Worm (Caenorhabditis elegans) whole organism, L1 larva: ENCODE measurements around the gene sdz-18.

Source experiments
- C16A3.4 ChIP-seq: fragments of 150-350 bp; optimal IDR thresholded peaks from 2 replicates; lab custom pipeline; 2014; ENCODE audit warnings: missing biosample characterization, missing genetic modification characterization
- aha-1 ChIP-seq: fragments of 150-350 bp; optimal IDR thresholded peaks from 2 replicates; lab custom pipeline; 2014; ENCODE audit warnings: missing biosample characterization, missing genetic modification characterization
- ama-1 ChIP-seq: fragments of 150-350 bp; optimal IDR thresholded peaks from 2 replicates; lab custom pipeline; 2014
- ceh-8 ChIP-seq: fragments of 200-800 bp; sonication (Bioruptor generic); optimal IDR thresholded peaks from 2 replicates; lab custom pipeline; 2018; ENCODE audit warnings: mild to moderate bottlenecking, missing genetic modification characterization, moderate library complexity, missing compliant biosample characterization
- efl-1 ChIP-seq, 4 experiments: fragments of 150-350 bp; optimal IDR thresholded peaks in 3 of 4; peaks in 1 of 4; 1 replicate in 1 of 4; 2 replicates in 3 of 4; lab custom pipeline; 2014; ENCODE audit warnings: missing biosample characterization in 2 of 4, missing genetic modification characterization in 2 of 4, missing genetic modification reagents in 2 of 4
- egl-27 ChIP-seq, 2 experiments: fragments of 150-350 bp in 1 of 2; sonication (generic microtip); optimal IDR thresholded peaks; 3 replicates each; lab custom pipeline; 2017 to 2018; ENCODE audit warnings: missing biosample characterization in 2 of 2, missing genetic modification characterization in 2 of 2, missing genetic modification reagents in 2 of 2
- elt-2 ChIP-seq: sonication (generic microtip); optimal IDR thresholded peaks from 2 replicates; lab custom pipeline; 2016; ENCODE audit warnings: missing genetic modification characterization, mild to moderate bottlenecking, inconsistent platforms, missing compliant biosample characterization, missing genetic modification reagents
- elt-3 ChIP-seq, 6 experiments: fragments of 150-350 bp in 1 of 6; sonication (generic microtip); optimal IDR thresholded peaks; 2 replicates each; lab custom pipeline; 2017 to 2018; ENCODE audit warnings: missing biosample characterization in 6 of 6, missing genetic modification characterization in 6 of 6, inconsistent platforms in 1 of 6
- fkh-10 ChIP-seq: sonication (generic microtip); optimal IDR thresholded peaks from 2 replicates; lab custom pipeline; 2017; ENCODE audit warnings: missing biosample characterization, missing genetic modification reagents, missing genetic modification characterization
- fkh-4 ChIP-seq: sonication (generic microtip); optimal IDR thresholded peaks from 2 replicates; lab custom pipeline; 2016; ENCODE audit warnings: missing compliant biosample characterization, missing genetic modification characterization, borderline replicate concordance
- fkh-8 ChIP-seq: sonication (generic microtip); optimal IDR thresholded peaks from 2 replicates; lab custom pipeline; 2016; ENCODE audit warnings: mild to moderate bottlenecking, missing genetic modification characterization, missing compliant biosample characterization
- fos-1 ChIP-seq: fragments of 150-350 bp; optimal IDR thresholded peaks from 2 replicates; lab custom pipeline; 2014; ENCODE audit warnings: missing biosample characterization, missing genetic modification characterization
- hlh-17 ChIP-seq: fragments of 200-800 bp; sonication (Bioruptor generic); optimal IDR thresholded peaks from 2 replicates; lab custom pipeline; 2018; ENCODE audit warnings: missing genetic modification characterization, mild to moderate bottlenecking, missing compliant biosample characterization, moderate library complexity, borderline replicate concordance
- hlh-4 ChIP-seq: sonication (generic microtip); optimal IDR thresholded peaks from 2 replicates; lab custom pipeline; 2016; ENCODE audit warnings: mild to moderate bottlenecking, missing genetic modification characterization, missing compliant biosample characterization
- isw-1 ChIP-seq: fragments of 200-800 bp; sonication (Bioruptor generic); IDR thresholded peaks from 2 replicates; pipeline ENCODE4 v1.3.6; 2022; ENCODE audit warnings: missing genetic modification characterization, missing compliant biosample characterization
- jun-1 ChIP-seq: fragments of 150-350 bp; optimal IDR thresholded peaks from 2 replicates; lab custom pipeline; 2014; ENCODE audit warnings: missing biosample characterization, missing genetic modification reagents, missing genetic modification characterization
- lin-13 ChIP-seq: fragments of 150-350 bp; optimal IDR thresholded peaks from 2 replicates; lab custom pipeline; 2014; ENCODE audit warnings: missing biosample characterization, missing genetic modification reagents, missing genetic modification characterization
- lin-14 ChIP-seq: fragments of 200-800 bp; sonication (Bioruptor generic); optimal IDR thresholded peaks from 2 replicates; lab custom pipeline; 2018; ENCODE audit warnings: mild to moderate bottlenecking, missing genetic modification characterization, moderate library complexity, missing compliant biosample characterization
- lin-35 ChIP-seq, 2 experiments: fragments of 150-350 bp; optimal IDR thresholded peaks; 2 replicates each; lab custom pipeline; 2014; ENCODE audit warnings: missing biosample characterization in 2 of 2, missing genetic modification characterization in 2 of 2, missing genetic modification reagents in 2 of 2
- lin-39 ChIP-seq: fragments of 150-350 bp; optimal IDR thresholded peaks from 2 replicates; lab custom pipeline; 2014; ENCODE audit warnings: missing biosample characterization, missing genetic modification reagents, missing genetic modification characterization
- mdl-1 ChIP-seq, 2 experiments: fragments of 150-350 bp; optimal IDR thresholded peaks; 2 replicates each; lab custom pipeline; 2014 to 2017; ENCODE audit warnings: missing biosample characterization in 2 of 2, missing genetic modification characterization in 2 of 2, inconsistent platforms in 1 of 2
- mef-2 ChIP-seq: fragments of 150-350 bp; optimal IDR thresholded peaks from 2 replicates; lab custom pipeline; 2014; ENCODE audit warnings: missing biosample characterization, missing genetic modification characterization
- nhr-12 ChIP-seq: sonication (generic microtip); optimal IDR thresholded peaks from 2 replicates; lab custom pipeline; 2017; ENCODE audit warnings: missing biosample characterization, missing genetic modification characterization
- nhr-237 ChIP-seq: fragments of 150-350 bp; optimal IDR thresholded peaks from 2 replicates; lab custom pipeline; 2014; ENCODE audit warnings: missing biosample characterization, missing genetic modification characterization
- nhr-28 ChIP-seq: fragments of 150-350 bp; optimal IDR thresholded peaks from 2 replicates; lab custom pipeline; 2014; ENCODE audit warnings: missing biosample characterization, missing genetic modification characterization
- nhr-76 ChIP-seq: sonication (generic microtip); optimal IDR thresholded peaks from 2 replicates; lab custom pipeline; 2017; ENCODE audit warnings: missing biosample characterization, missing genetic modification characterization
- nhr-84 ChIP-seq: sonication (generic microtip); optimal IDR thresholded peaks from 2 replicates; lab custom pipeline; 2017; ENCODE audit warnings: missing biosample characterization, missing genetic modification characterization
- nhr-90 ChIP-seq: sonication (generic microtip); optimal IDR thresholded peaks from 2 replicates; lab custom pipeline; 2016; ENCODE audit warnings: mild to moderate bottlenecking, missing genetic modification characterization, missing compliant biosample characterization; ENCODE audit not compliant: poor library complexity
- pax-3 ChIP-seq: fragments of 200-800 bp; sonication (Bioruptor generic); optimal IDR thresholded peaks from 2 replicates; lab custom pipeline; 2018; ENCODE audit warnings: mild to moderate bottlenecking, missing genetic modification characterization, moderate library complexity, missing compliant biosample characterization
- pqm-1 ChIP-seq: sonication (generic microtip); optimal IDR thresholded peaks from 3 replicates; lab custom pipeline; 2017; ENCODE audit warnings: missing biosample characterization, missing genetic modification characterization
- skn-1 ChIP-seq: fragments of 150-350 bp; optimal IDR thresholded peaks from 2 replicates; lab custom pipeline; 2014; ENCODE audit warnings: missing biosample characterization, missing genetic modification characterization
- sup-37 ChIP-seq: fragments of 200-800 bp; sonication (Bioruptor generic); optimal IDR thresholded peaks from 2 replicates; lab custom pipeline; 2018; ENCODE audit warnings: mild to moderate bottlenecking, missing genetic modification characterization, missing compliant biosample characterization
- unc-62 ChIP-seq: fragments of 150-350 bp; optimal IDR thresholded peaks from 2 replicates; lab custom pipeline; 2014; ENCODE audit warnings: missing biosample characterization, missing genetic modification reagents, missing genetic modification characterization
- vab-15 ChIP-seq: sonication (generic microtip); optimal IDR thresholded peaks from 2 replicates; lab custom pipeline; 2017; ENCODE audit warnings: missing genotype, mild to moderate bottlenecking, missing genetic modification characterization, missing compliant biosample characterization
- xbp-1 ChIP-seq: sonication (generic microtip); optimal IDR thresholded peaks from 2 replicates; lab custom pipeline; 2016; ENCODE audit warnings: missing genetic modification characterization, missing compliant biosample characterization
- zag-1 ChIP-seq: fragments of 150-350 bp; optimal IDR thresholded peaks from 2 replicates; lab custom pipeline; 2014; ENCODE audit warnings: missing biosample characterization, missing genetic modification characterization
- ztf-11 ChIP-seq, 2 experiments: sonication (generic microtip); optimal IDR thresholded peaks; 2 replicates each; lab custom pipeline; 2016 to 2017; ENCODE audit warnings: missing genetic modification characterization in 2 of 2, missing biosample characterization in 1 of 2, missing compliant biosample characterization in 1 of 2
- ztf-4 ChIP-seq: fragments of 150-350 bp; optimal IDR thresholded peaks from 2 replicates; lab custom pipeline; 2014; ENCODE audit warnings: missing biosample characterization, missing genetic modification characterization

Gene sdz-18

ce11 chrII:1714772-1715353 is 8.6 kb upstream of the sdz-18 start, which contains the start of gene btb-6:
Gene btb-6 (plus strand): TSS chrII:1715303.
- TF ChIP-seq aha-1 (tag; lab: Kevin White, UChicago): no peak
- no peak for TF ChIP-seq vab-15
- no peak for TF ChIP-seq lin-39 (tag; lab: Kevin White, UChicago)
- no peak for TF ChIP-seq elt-3 (tag; optimal IDR thresholded peaks at IDR 0.05; lab: Kevin White, UChicago)
- no peak for TF ChIP-seq zag-1 (tag; lab: Kevin White, UChicago)
- no peak for TF ChIP-seq isw-1 (GFP tag; lab: Robert Waterston, UW)
- no peak for TF ChIP-seq hlh-17 (GFP tag; lab: Kevin White, UChicago)
- TF ChIP-seq nhr-84: no peak
- no peak for TF ChIP-seq nhr-28 (tag; lab: Kevin White, UChicago)
- no peak for TF ChIP-seq nhr-237 (tag; lab: Kevin White, UChicago)
- TF ChIP-seq fkh-10 (GFP tag; lab: Kevin White, UChicago): no peak
- no peak for TF ChIP-seq ztf-11 (tag; optimal IDR thresholded peaks at IDR 0.05; lab: Kevin White, UChicago)

- no peak for TF ChIP-seq fkh-10 (GFP tag; lab: Kevin White, UChicago)
- no peak for TF ChIP-seq nhr-12 (tag; lab: Kevin White, UChicago)
- no peak for TF ChIP-seq mef-2 (tag; lab: Kevin White, UChicago)
- no peak for TF ChIP-seq lin-35 (GFP tag; optimal IDR thresholded peaks at IDR 0.05; lab: Kevin White, UChicago)
- TF ChIP-seq fos-1 (tag; lab: Kevin White, UChicago): no peak
- TF ChIP-seq lin-14 (GFP tag; lab: Kevin White, UChicago): no peak
- no peak for TF ChIP-seq elt-3 (tag; optimal IDR thresholded peaks at IDR 0.05; lab: Kevin White, UChicago)
- TF ChIP-seq C16A3.4 (tag; lab: Kevin White, UChicago): no peak
- TF ChIP-seq skn-1 (tag; lab: Kevin White, UChicago): no peak
- no peak for TF ChIP-seq sup-37 (GFP tag; lab: Kevin White, UChicago)
- no peak for TF ChIP-seq lin-13 (GFP tag; lab: Kevin White, UChicago)
- no peak for TF ChIP-seq pax-3 (tag; lab: Kevin White, UChicago)
- TF ChIP-seq nhr-84: no peak
- TF ChIP-seq fkh-4: no peak
- TF ChIP-seq nhr-76 (tag; lab: Kevin White, UChicago): no peak
- no peak for TF ChIP-seq nhr-90 (tag; lab: Kevin White, UChicago)
- no peak for TF ChIP-seq xbp-1 (tag; lab: Kevin White, UChicago)
- TF ChIP-seq, all 84 proteins: peak for 0
Measured at ce11 chrII:1712938-1713337, 6.7 kb upstream of the sdz-18 start, which contains the start of gene btb-7. Gene btb-7 (plus strand): TSS chrII:1713238.

- TF ChIP-seq fkh-8 (tag; lab: Kevin White, UChicago): no peak
- TF ChIP-seq egl-27 (tag; optimal IDR thresholded peaks at IDR 0.05; lab: Kevin White, UChicago): no peak
- TF ChIP-seq unc-62 (GFP tag; lab: Kevin White, UChicago): no peak
- no peak for TF ChIP-seq ama-1 (lab: Kevin White, UChicago)
- TF ChIP-seq mdl-1 (tag; optimal IDR thresholded peaks at IDR 0.05; lab: Kevin White, UChicago): no peak
- TF ChIP-seq skn-1 (tag; lab: Kevin White, UChicago): no peak
- no peak for TF ChIP-seq efl-1 (optimal IDR thresholded peaks at IDR 0.05; lab: Kevin White, UChicago)
- no peak for TF ChIP-seq efl-1 (GFP tag; optimal IDR thresholded peaks at IDR 0.05 in 1 of 2; lab: Kevin White, UChicago)
- TF ChIP-seq ceh-8 (GFP tag; lab: Kevin White, UChicago): no peak
- TF ChIP-seq ztf-4 (tag; lab: Kevin White, UChicago): no peak
- no peak for TF ChIP-seq pqm-1
- TF ChIP-seq sup-37 (GFP tag; lab: Kevin White, UChicago): no peak
Measured at ce11 chrII:1709959-1710358, 3.7 kb upstream of the sdz-18 start, which contains the start of gene fbxa-184. Gene fbxa-184 (plus strand): TSS chrII:1710259.

ce11 chrII:1703363-1703762 is 2.9 kb downstream of the sdz-18 start, which contains the start of gene fbxb-47:
Gene fbxb-47 (minus strand): TSS chrII:1703463.
- TF ChIP-seq hlh-4 (tag; lab: Kevin White, UChicago): no peak
- no peak for TF ChIP-seq jun-1 (tag; lab: Kevin White, UChicago)
- no peak for TF ChIP-seq elt-2
- TF ChIP-seq nhr-90 (tag; lab: Kevin White, UChicago): no peak
